Worm (Caenorhabditis elegans): ENCODE data around the gene Y54F10BM.3.
A peak's percentile ranks its signal among the peaks of the same experiment; 100 is the strongest.

Y54F10BM.3 gene

DNA sequence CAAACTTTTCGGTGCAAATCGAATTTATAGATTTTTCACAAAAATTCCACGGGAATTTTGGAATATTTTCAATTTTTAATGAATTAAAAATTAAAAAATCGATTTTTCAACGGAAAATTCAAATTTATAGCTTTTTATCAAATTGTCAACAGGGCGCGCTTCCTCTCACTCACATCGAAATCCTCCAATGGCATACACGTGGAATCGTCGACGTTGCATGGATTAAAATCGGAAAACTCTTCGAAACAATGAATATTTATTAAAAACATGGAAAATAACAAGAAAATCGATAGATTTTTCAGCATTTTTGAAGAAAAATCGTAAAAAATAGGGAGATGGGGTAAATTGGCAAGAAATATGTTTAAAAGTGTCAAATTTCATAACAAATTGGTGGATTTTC lies 47.5 kb downstream of the Y54F10BM.3 start, which contains the start of gene Y54F10BM.12:
TSS of gene Y54F10BM.12 (minus strand) at position 344 of the 400 bp plus-strand sequence.
- TF ChIP-seq unc-39 (tag; optimal IDR thresholded peaks at IDR 0.05) = no peak
- no peak for TF ChIP-seq nhr-11 (tag; optimal IDR thresholded peaks at IDR 0.05)
- no peak for TF ChIP-seq nhr-21 (tag; optimal IDR thresholded peaks at IDR 0.05)
- TF ChIP-seq nhr-12 (tag; optimal IDR thresholded peaks at IDR 0.05) = no peak
- TF ChIP-seq lin-11 (tag; optimal IDR thresholded peaks at IDR 0.05) = no peak

DNA sequence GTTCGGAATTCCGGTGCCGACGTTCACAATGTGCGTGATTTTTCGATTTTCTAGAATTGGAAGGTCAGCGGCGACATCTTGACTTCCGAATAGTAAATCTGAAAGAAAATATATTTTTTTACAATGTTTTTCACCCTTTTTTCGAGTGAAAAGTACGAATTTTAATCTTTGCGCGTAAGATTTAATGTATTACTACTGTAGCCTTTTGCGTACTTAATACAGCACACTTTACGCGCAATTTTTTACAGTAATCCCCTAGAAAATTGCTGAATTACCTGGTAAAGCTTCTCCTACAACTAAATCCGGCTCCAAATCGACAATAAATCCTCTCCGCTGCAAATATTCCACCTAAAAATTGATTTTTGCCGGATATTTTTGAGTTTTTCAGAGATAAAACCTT lies 48.6 kb downstream of the Y54F10BM.3 start:
- TF ChIP-seq dmd-4 (tag; optimal IDR thresholded peaks at IDR 0.05) (no peak), nhr-25 (tag; optimal IDR thresholded peaks at IDR 0.05) (no peak), mab-5 (tag; optimal IDR thresholded peaks at IDR 0.05) (no peak), nhr-23 (tag; optimal IDR thresholded peaks at IDR 0.05) (no peak), nhr-129 (tag; optimal IDR thresholded peaks at IDR 0.05) (no peak), ztf-4 (tag; optimal IDR thresholded peaks at IDR 0.05) (no peak), nhr-6 (tag; optimal IDR thresholded peaks at IDR 0.05) (no peak), mdl-1 (tag; optimal IDR thresholded peaks at IDR 0.05) (no peak), lin-13 (GFP tag; optimal IDR thresholded peaks at IDR 0.05) (no peak), nhr-10 (tag; optimal IDR thresholded peaks at IDR 0.05) (no peak)

DNA sequence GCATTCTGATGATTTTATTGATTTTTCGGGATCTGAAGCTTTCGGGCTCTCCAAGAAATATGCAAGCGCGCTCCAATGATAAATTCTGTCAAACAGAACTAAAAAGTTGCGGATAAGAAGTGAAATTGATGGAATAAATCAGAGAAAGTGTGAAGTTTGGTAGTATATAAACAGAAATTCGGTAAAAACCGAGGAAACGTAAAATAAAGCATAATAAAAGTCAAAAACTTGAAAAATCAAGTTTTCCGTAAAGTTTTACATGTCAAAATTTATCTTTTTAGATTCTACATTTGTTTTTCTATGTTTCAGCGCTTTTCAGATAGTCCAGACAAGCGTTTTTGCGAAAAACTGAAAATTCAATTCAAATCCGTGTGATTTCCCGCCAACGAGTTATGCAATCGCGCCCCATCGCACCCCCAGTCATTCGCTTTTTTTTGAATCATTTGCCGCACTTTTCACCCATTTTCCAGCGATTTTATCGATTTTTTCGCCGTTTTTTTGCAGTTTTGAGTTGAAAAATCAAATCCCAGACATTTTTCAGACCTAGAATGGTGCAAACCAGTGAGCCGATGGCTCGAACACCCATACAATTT lies 49.3 kb downstream of the Y54F10BM.3 start, which contains the start of the genes Y54F10BM.13 and ppm-1.D:
TSS of gene Y54F10BM.13 (minus strand) at position 51 of the 593 bp plus-strand sequence.
TSS of gene ppm-1.D (plus strand) at position 540 of the 593 bp plus-strand sequence.
- peak; percentile 6 for TF ChIP-seq nhr-129 (tag; optimal IDR thresholded peaks at IDR 0.05)
- TF ChIP-seq lin-13 (GFP tag; optimal IDR thresholded peaks at IDR 0.05) = peak; percentile 53
- TF ChIP-seq mab-5 (tag; optimal IDR thresholded peaks at IDR 0.05) = no peak
- no peak for TF ChIP-seq Y55F3AM.14 (GFP tag; optimal IDR thresholded peaks at IDR 0.05)
- TF ChIP-seq gmeb-1 (tag; optimal IDR thresholded peaks at IDR 0.05) = peak; percentile 87
- peak; percentile 11 for TF ChIP-seq fos-1 (tag; optimal IDR thresholded peaks at IDR 0.05)
- TF ChIP-seq lin-11 (tag; optimal IDR thresholded peaks at IDR 0.05) = no peak
- TF ChIP-seq C34F6.9 (tag; optimal IDR thresholded peaks at IDR 0.05) = peak; percentile 8
- no peak for TF ChIP-seq blmp-1 (tag; optimal IDR thresholded peaks at IDR 0.05; ENCODE audit: insufficient read depth)
- TF ChIP-seq lsy-2 (tag; optimal IDR thresholded peaks at IDR 0.05) = peak in 1 of 2 experiments; percentile 50
- TF ChIP-seq unc-55 (GFP tag; optimal IDR thresholded peaks at IDR 0.05) = peak; percentile 21
- TF ChIP-seq sma-3 (GFP tag; optimal IDR thresholded peaks at IDR 0.05) = no peak

Data from whole organism, L2 larva.